Worm (Caenorhabditis elegans): Measurements from ENCODE around the gene F02H6.6.

Gene F02H6.6

ce11 chrIV:14260761-14261160 is 30.1 kb upstream of the F02H6.6 start (continued):
- TF ChIP-seq mep-1 (tag; optimal IDR thresholded peaks at IDR 0.05), result peak; percentile 49
- no peak for TF ChIP-seq arid-1 (GFP tag; conservative IDR thresholded peaks at IDR 0.05)
- no peak for TF ChIP-seq Y75B8A.6 (GFP tag; IDR thresholded peaks at IDR 0.05)
- peak in 1 of 2 experiments; percentile 98 for TF ChIP-seq unc-62 (GFP tag; optimal IDR thresholded peaks at IDR 0.05 in 1 of 2)
- TF ChIP-seq unc-62 (tag; optimal IDR thresholded peaks at IDR 0.05), result no peak
- no peak for TF ChIP-seq nhr-10 (tag; optimal IDR thresholded peaks at IDR 0.05)
- peak in 1 of 2 experiments; percentile 70 for TF ChIP-seq lsy-2 (tag; optimal IDR thresholded peaks at IDR 0.05)
- TF ChIP-seq duxl-1 (tag; optimal IDR thresholded peaks at IDR 0.05; ENCODE audit: poor library complexity), result no peak
- peak; percentile 87 for TF ChIP-seq aha-1 (tag)
- TF ChIP-seq mxl-3 (GFP tag; optimal IDR thresholded peaks at IDR 0.05), result no peak
- TF ChIP-seq skn-1 (tag; optimal IDR thresholded peaks at IDR 0.05), result no peak
- peak; percentile 19 for TF ChIP-seq hlh-30 (tag; optimal IDR thresholded peaks at IDR 0.05; ENCODE audit: insufficient read depth)

DNA sequence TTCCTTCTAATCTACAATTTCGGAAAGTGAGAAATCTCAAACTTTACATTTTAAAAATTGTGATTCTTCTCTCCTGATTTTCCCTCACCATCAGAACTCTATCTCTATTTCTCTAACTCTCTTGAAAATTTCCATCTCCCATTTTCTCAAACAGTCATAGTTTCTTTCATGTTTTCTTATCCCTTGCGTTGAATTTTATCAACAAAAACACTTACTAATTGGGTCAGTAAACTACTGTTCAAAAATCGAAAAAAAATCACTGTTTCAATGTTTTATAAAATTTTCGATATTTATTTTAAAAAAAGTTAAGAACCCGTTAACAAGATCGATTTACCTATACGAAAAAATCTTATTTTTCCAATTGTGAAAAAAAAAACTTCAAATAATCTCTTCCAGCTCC is 28.5 kb upstream of the F02H6.6 start:
- TF ChIP-seq unc-62 (GFP tag; optimal IDR thresholded peaks at IDR 0.05 in 1 of 2), result peak in 1 of 2 experiments; percentile 91
- no peak for TF ChIP-seq unc-62 (tag; optimal IDR thresholded peaks at IDR 0.05)
- TF ChIP-seq egl-43 (GFP tag; IDR thresholded peaks at IDR 0.05), result no peak
- no peak for TF ChIP-seq T20F7.1 (GFP tag; optimal IDR thresholded peaks at IDR 0.05)

DNA sequence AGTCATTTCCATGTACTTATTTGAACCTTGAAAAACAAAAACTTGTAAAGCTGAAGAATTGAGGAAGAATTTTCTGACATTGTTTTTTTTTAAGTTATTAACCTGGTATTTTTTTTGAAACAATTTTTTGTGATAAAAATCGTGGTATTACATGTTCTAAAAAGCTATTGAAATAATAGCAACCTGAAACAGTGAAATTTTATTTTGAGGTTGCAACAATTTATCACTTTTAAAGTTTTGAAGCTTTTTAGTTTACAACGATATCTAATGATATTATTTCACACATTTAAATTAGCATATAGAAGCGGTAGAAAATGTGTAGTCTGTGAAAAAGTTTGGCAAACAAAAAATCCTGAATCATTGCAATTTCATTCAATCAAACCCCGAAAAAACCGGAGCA is 26.8 kb upstream of the F02H6.6 start:
- TF ChIP-seq lin-1 (GFP tag; IDR thresholded peaks at IDR 0.05) (no peak), nhr-77 (tag; optimal IDR thresholded peaks at IDR 0.05) (no peak), zip-2 (tag; optimal IDR thresholded peaks at IDR 0.05) (no peak), ceh-82 (tag; optimal IDR thresholded peaks at IDR 0.05) (no peak), fkh-10 (GFP tag; optimal IDR thresholded peaks at IDR 0.05) (no peak), lsy-2 (tag; optimal IDR thresholded peaks at IDR 0.05) (no peak), ceh-44 (GFP tag; IDR thresholded peaks at IDR 0.05) (no peak), unc-62 (GFP tag; optimal IDR thresholded peaks at IDR 0.05 in 1 of 2) (no peak), unc-62 (tag; optimal IDR thresholded peaks at IDR 0.05) (no peak)

- TF ChIP-seq aha-1 (tag) (peak; percentile 60), snpc-1.2 (GFP tag; IDR thresholded peaks at IDR 0.05) (0 out of 2 replicates have a peak, but pooled peaks have one; percentile 20), ceh-62 (tag; optimal IDR thresholded peaks at IDR 0.05) (no peak), set-16 (GFP tag; IDR thresholded peaks at IDR 0.05) (peak; percentile 55)
These were observed 24.9 kb upstream of the F02H6.6 start for ce11 chrIV:14255605-14256004.

ce11 chrIV:14250113-14250512 is 19.4 kb upstream of the F02H6.6 start, which contains the start of gene srab-24:
Gene srab-24, minus strand, starts transcription at chrIV:14250213.
- TF ChIP-seq dmd-9 (GFP tag; IDR thresholded peaks at IDR 0.05) (no peak), mes-2 (tag; optimal IDR thresholded peaks at IDR 0.05; ENCODE audit: poor library complexity, severe bottlenecking) (no peak), lin-38 (GFP tag; IDR thresholded peaks at IDR 0.05) (no peak), ces-1 (GFP tag; optimal IDR thresholded peaks at IDR 0.05) (no peak), aly-2 (tag; optimal IDR thresholded peaks at IDR 0.05) (no peak), Y105C5A.15 (GFP tag; IDR thresholded peaks at IDR 0.05) (no peak), zfp-3 (GFP tag; conservative IDR thresholded peaks at IDR 0.05) (no peak), nhr-28 (tag; optimal IDR thresholded peaks at IDR 0.05) (no peak)

ce11 chrIV:14249447-14249846 is 18.7 kb upstream of the F02H6.6 start:
- TF ChIP-seq lin-1 (GFP tag; IDR thresholded peaks at IDR 0.05) (no peak), mes-2 (tag; optimal IDR thresholded peaks at IDR 0.05; ENCODE audit: poor library complexity, severe bottlenecking) (no peak), aly-2 (tag; optimal IDR thresholded peaks at IDR 0.05) (no peak), ceh-28 (tag; optimal IDR thresholded peaks at IDR 0.05) (no peak), spr-3 (GFP tag; optimal IDR thresholded peaks at IDR 0.05) (no peak), gei-8 (GFP tag; optimal IDR thresholded peaks at IDR 0.05) (no peak), nhr-102 (tag; optimal IDR thresholded peaks at IDR 0.05) (no peak)
